Worm (Caenorhabditis elegans): ENCODE measurements around the gene gln-5.

gln-5 gene

DNA sequence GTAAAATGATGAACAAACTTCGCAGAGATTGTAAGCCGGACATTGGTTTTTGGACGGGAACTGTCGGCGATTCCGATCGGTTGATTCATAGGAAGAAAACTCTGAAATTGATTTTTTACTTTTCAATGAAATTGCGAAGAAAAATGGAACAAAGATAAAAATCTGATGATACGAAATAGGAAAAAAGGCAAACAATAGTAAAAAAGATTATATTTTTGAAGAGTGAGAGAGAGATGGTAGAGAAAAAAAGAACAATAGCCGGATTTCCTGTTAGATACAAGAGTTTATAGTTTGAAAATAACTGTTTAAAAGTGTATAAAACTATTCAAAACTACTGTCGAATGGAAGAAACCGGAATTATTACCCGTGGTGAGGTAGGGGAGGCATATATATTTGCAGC lies 10.6 kb upstream of the gln-5 start, which contains the start of gene nra-1:
Gene nra-1 (minus strand): TSS at position 101 of the 400 bp plus-strand sequence.
- TF ChIP-seq ttx-3 (tag; optimal IDR thresholded peaks at IDR 0.05) (no peak), T23F11.4 (GFP tag; optimal IDR thresholded peaks at IDR 0.05) (no peak), pha-4 (tag; optimal IDR thresholded peaks at IDR 0.05) (no peak), syd-9 (tag; optimal IDR thresholded peaks at IDR 0.05) (no peak), hlh-8 (tag; optimal IDR thresholded peaks at IDR 0.05) (no peak), unc-55 (GFP tag; optimal IDR thresholded peaks at IDR 0.05) (no peak), pha-2 (tag; optimal IDR thresholded peaks at IDR 0.05) (no peak), gmeb-2 (tag; optimal IDR thresholded peaks at IDR 0.05) (no peak), ceh-18 (tag; optimal IDR thresholded peaks at IDR 0.05) (no peak), elt-4 (tag; optimal IDR thresholded peaks at IDR 0.05) (no peak), ceh-48 (tag; optimal IDR thresholded peaks at IDR 0.05) (no peak)

DNA sequence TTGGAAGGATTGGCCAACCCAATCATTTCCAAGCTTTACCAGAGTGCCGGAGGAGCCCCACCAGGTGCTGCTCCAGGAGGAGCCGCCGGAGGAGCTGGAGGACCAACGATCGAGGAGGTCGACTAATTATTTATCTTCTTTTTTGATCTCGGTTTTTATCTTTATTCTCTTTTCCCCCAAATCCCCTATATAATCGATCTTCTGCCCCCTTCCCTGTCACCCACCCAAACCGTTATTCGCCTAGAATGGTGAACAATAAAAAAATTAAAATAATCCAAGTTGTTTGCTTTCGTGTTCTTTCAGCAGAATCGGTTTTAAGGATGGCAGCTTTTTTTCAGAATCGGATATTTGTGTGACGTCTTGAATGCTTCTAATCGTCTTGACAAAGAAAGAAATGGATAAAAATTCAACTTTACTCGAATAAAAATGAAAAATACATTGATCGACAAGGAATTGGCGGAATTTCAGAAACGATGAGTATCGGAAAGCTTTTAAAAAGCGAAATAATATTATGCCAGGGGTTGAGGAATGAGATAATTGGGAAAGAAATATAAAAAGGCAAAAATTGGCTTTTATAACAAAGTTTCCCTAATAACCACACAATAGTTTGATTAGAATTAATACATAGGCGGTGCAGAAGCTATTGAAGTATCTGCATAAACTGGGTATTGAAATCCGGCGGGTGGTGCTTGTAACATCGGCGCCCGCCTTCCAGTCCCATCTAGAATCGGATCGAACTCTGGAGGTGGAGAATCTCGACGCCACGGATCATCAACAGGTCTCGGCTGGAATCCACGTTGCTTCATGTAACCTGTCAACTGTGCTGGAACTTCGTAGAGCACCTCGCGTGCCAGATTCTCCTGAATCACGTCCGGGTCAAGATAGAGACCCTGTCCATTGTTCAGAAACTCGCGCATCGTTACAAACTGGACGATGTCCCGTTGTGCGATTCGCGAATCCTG lies 7.9 kb upstream of the gln-5 start:
- TF ChIP-seq hlh-13 (GFP tag; optimal IDR thresholded peaks at IDR 0.05) (no peak), ceh-31 (tag; optimal IDR thresholded peaks at IDR 0.05) (no peak), odd-2 (tag; optimal IDR thresholded peaks at IDR 0.05) (no peak), pag-3 (tag; optimal IDR thresholded peaks at IDR 0.05; ENCODE audit: borderline replicate concordance) (no peak)

DNA sequence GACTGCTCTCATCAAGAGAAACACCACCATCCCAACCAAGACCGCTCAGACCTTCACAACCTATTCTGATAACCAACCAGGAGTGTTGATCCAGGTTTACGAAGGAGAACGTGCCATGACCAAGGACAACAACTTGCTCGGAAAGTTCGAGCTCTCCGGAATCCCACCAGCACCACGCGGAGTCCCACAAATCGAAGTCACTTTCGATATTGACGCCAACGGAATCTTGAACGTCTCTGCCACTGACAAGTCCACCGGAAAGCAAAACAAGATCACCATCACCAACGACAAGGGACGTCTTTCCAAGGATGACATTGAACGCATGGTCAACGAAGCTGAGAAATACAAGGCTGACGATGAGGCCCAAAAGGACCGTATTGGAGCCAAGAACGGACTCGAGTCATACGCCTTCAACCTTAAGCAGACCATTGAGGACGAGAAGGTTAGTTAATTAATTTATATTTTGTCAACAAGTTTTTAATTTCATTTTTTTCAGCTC lies 7.0 kb upstream of the gln-5 start:
- no peak for TF ChIP-seq sdc-2 (tag; optimal IDR thresholded peaks at IDR 0.05)
- no peak for TF ChIP-seq ttx-3 (tag; optimal IDR thresholded peaks at IDR 0.05)
- no peak for TF ChIP-seq pha-4 (tag; optimal IDR thresholded peaks at IDR 0.05)
- TF ChIP-seq Y22D7AL.16 (tag; optimal IDR thresholded peaks at IDR 0.05) = no peak
- TF ChIP-seq sox-4 (tag; optimal IDR thresholded peaks at IDR 0.05) = no peak
- no peak for TF ChIP-seq pros-1 (tag; optimal IDR thresholded peaks at IDR 0.05)
- no peak for TF ChIP-seq dmd-4 (tag; optimal IDR thresholded peaks at IDR 0.05; ENCODE audit: borderline replicate concordance)
- no peak for TF ChIP-seq nfya-1 (tag; optimal IDR thresholded peaks at IDR 0.05)
- TF ChIP-seq K09A11.1 (tag; optimal IDR thresholded peaks at IDR 0.05; ENCODE audit: insufficient read depth) = no peak
- TF ChIP-seq pag-3 (tag; optimal IDR thresholded peaks at IDR 0.05; ENCODE audit: borderline replicate concordance) = no peak
- no peak for TF ChIP-seq lin-11 (tag; optimal IDR thresholded peaks at IDR 0.05)
- TF ChIP-seq ceh-48 (tag; optimal IDR thresholded peaks at IDR 0.05) = no peak
- no peak for TF ChIP-seq ceh-22 (tag; optimal IDR thresholded peaks at IDR 0.05)
- no peak for TF ChIP-seq fkh-10 (GFP tag; optimal IDR thresholded peaks at IDR 0.05)
- no peak for TF ChIP-seq pat-9 (tag; optimal IDR thresholded peaks at IDR 0.05)
- no peak for TF ChIP-seq npax-4 (tag; optimal IDR thresholded peaks at IDR 0.05)
- TF ChIP-seq unc-42 (tag; optimal IDR thresholded peaks at IDR 0.05) = no peak
- TF ChIP-seq madf-2 (tag; optimal IDR thresholded peaks at IDR 0.05) = no peak

DNA sequence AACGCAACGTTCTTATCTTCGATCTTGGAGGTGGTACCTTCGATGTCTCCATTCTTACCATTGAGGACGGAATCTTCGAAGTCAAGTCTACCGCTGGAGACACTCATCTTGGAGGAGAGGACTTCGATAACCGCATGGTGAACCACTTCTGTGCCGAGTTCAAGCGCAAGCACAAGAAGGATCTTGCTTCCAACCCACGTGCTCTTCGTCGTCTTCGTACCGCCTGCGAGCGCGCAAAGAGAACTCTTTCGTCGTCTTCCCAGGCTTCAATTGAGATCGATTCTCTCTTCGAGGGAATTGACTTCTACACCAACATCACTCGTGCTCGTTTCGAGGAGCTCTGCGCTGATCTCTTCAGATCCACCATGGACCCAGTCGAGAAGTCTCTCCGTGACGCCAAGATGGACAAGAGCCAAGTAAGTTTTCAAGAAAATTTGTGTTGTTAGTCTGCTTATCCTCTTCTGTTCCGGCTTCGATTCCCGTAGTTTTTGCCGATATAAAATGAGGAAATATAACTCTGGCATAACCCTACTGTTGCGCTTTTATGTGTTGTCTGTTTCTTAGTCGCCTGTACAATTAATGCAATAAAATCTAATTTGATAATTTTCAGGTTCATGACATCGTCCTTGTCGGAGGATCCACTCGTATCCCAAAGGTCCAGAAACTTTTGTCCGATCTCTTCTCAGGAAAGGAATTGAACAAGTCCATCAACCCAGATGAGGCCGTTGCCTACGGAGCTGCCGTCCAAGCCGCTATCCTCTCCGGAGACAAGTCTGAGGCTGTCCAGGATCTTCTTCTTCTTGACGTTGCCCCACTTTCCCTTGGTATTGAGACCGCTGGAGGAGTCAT lies 6.4 kb upstream of the gln-5 start:
- TF ChIP-seq mec-3 (tag; optimal IDR thresholded peaks at IDR 0.05; ENCODE audit: borderline replicate concordance) (no peak), tbx-7 (tag; optimal IDR thresholded peaks at IDR 0.05) (no peak), ceh-24 (tag; optimal IDR thresholded peaks at IDR 0.05) (no peak), hlh-6 (tag; optimal IDR thresholded peaks at IDR 0.05) (no peak), unc-3 (GFP tag; conservative IDR thresholded peaks at IDR 0.05) (no peak), unc-3 (tag; optimal IDR thresholded peaks at IDR 0.05) (no peak), syd-9 (tag; optimal IDR thresholded peaks at IDR 0.05) (no peak), elt-4 (tag; optimal IDR thresholded peaks at IDR 0.05) (no peak), hlh-8 (tag; optimal IDR thresholded peaks at IDR 0.05) (no peak), ama-1 (optimal IDR thresholded peaks at IDR 0.05) (no peak), pqm-1 (tag; optimal IDR thresholded peaks at IDR 0.05) (no peak), fkh-10 (GFP tag; optimal IDR thresholded peaks at IDR 0.05) (no peak), ceh-18 (tag; optimal IDR thresholded peaks at IDR 0.05) (no peak), dve-1 (tag; optimal IDR thresholded peaks at IDR 0.05) (no peak), ceh-19 (GFP tag; optimal IDR thresholded peaks at IDR 0.05) (no peak), C08G9.2 (tag; optimal IDR thresholded peaks at IDR 0.05) (no peak), pha-4 (tag; optimal IDR thresholded peaks at IDR 0.05) (no peak)

All from whole organism, late embryonic.